Worm (Caenorhabditis elegans) whole organism, midembryonic: Measurements from ENCODE around the gene C48B4.3.

Experiments used
- T22C8.4 ChIP-seq: fragments of 200-800 bp; sonication (Bioruptor generic); IDR thresholded peaks from 2 replicates; pipeline ENCODE4 v1.3.6; 2022; ENCODE audit warnings: missing genetic modification characterization, missing compliant biosample characterization
- klf-2 ChIP-seq: fragments of 200-800 bp; sonication (Bioruptor generic); conservative IDR thresholded peaks from 2 replicates; pipeline ENCODE4 v1.3.6; 2022; ENCODE audit warnings: missing genetic modification reagents, missing genetic modification characterization, missing compliant biosample characterization

DNA sequence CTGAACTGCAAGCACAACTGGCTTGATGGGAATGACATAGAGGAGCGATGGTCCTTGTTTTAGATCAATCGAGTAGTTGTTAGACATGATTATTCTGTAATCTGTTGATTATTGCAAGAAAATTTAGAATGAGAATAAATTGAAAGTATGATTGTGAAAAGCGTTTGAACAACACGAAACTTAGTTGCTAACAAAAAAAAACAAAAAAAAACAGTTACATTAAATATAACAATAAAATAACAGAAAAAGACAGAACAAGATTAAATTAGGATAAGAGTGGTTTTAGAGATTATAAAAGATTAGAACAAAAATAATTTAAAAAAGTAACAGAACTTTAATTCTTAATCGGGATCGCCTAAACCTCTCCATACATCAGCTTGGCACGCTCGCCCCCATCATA, 19.0 kb downstream of the C48B4.3 start, which contains the start of gene C48B4.9:
- TF ChIP-seq klf-2 (GFP tag; lab: Robert Waterston, UW): no peak
- no peak for TF ChIP-seq T22C8.4 (GFP tag; lab: Robert Waterston, UW)
